Fruit fly (Drosophila melanogaster): ENCODE data around the gene Pop4.

DNA sequence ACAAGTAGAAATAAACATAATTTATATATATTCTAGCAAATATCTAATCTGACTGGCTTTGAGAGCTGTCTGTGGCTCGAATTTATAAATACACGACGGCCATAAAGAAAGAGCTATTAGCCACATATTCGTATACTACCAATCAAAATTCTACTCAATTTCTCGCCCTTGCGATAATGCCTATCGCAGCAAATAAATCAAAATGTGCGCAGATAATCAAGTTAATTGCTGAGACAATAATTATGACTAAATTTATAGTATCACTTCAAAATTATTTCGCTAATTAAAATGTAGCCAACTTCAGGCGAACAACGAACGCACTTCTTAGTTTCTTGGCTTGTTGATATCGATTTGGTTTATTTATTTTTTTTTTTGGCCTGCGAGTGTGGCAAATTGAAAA, 26.6 kb downstream of the Pop4 start:
- TF ChIP-seq CTCF (optimal IDR thresholded peaks at IDR 0.05) (no peak), CG8478 (optimal IDR thresholded peaks at IDR 0.05) (no peak)
